Worm (Caenorhabditis elegans) whole organism, L3 larva: ENCODE measurements around the gene W02B12.12.

Source experiments
- ZK546.5 ChIP-seq: sonication (generic microtip); optimal IDR thresholded peaks from 2 replicates; lab custom pipeline; 2017; ENCODE audit warnings: missing biosample characterization, missing genetic modification characterization
- elt-1 ChIP-seq: fragments of 150-350 bp; optimal IDR thresholded peaks from 2 replicates; lab custom pipeline; 2014; ENCODE audit warnings: missing biosample characterization, missing genetic modification characterization
- elt-3 ChIP-seq, 3 experiments: fragments of 150-350 bp in 1 of 3; sonication (generic microtip) in 2 of 3; optimal IDR thresholded peaks; 2 replicates in 2 of 3; 4 replicates in 1 of 3; lab custom pipeline; 2014 to 2017; ENCODE audit warnings: missing biosample characterization in 3 of 3, missing genetic modification characterization in 3 of 3
- lin-15B ChIP-seq: fragments of 150-350 bp; optimal IDR thresholded peaks from 2 replicates; lab custom pipeline; 2014; ENCODE audit warnings: missing biosample characterization, missing genetic modification characterization
- nhr-23 ChIP-seq: fragments of 150-350 bp; optimal IDR thresholded peaks from 2 replicates; lab custom pipeline; 2014; ENCODE audit warnings: missing biosample characterization, missing genetic modification reagents, missing genetic modification characterization
- pha-4 ChIP-seq: fragments of 150-350 bp; optimal IDR thresholded peaks from 2 replicates; lab custom pipeline; 2014; ENCODE audit warnings: missing biosample characterization, missing genetic modification reagents, missing genetic modification characterization
- skn-1 ChIP-seq: fragments of 150-350 bp; optimal IDR thresholded peaks from 2 replicates; lab custom pipeline; 2014; ENCODE audit warnings: missing biosample characterization, missing genetic modification characterization
- unc-39 ChIP-seq: sonication (generic microtip); optimal IDR thresholded peaks from 4 replicates; lab custom pipeline; 2017; ENCODE audit warnings: missing biosample characterization, missing genetic modification characterization
- unc-62 ChIP-seq: fragments of 150-350 bp; sonication (generic microtip); optimal IDR thresholded peaks from 4 replicates; lab custom pipeline; 2014; ENCODE audit warnings: missing biosample characterization, missing genetic modification reagents, missing genetic modification characterization

DNA sequence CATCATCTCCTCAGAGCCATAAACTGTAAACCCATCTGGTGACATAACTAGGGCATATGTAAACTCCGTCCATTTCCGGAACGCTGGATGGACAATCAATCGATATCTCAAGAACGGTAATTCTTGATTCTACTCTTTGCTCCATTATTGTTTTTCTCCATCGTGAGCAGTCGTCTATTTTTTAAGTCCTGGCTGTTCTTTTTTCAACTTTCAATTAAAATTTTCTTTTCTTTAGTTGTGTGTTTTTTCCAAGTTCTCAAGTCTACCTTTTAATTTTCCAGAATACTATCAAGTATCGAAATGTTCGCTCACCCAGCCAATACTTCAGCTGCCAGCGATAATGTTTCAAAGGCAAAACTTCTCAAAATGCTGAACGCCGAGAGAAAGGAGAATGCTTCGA, 45.0 kb downstream of the W02B12.12 start, which contains the start of gene C05D12.5:
- TF ChIP-seq unc-62 (no peak), lin-15B (tag; lab: Kevin White, UChicago) (no peak), nhr-23 (no peak), elt-3 (tag; optimal IDR thresholded peaks at IDR 0.05; lab: Kevin White, UChicago) (no peak), skn-1 (no peak), pha-4 (tag; lab: Kevin White, UChicago) (no peak), unc-39 (tag; lab: Kevin White, UChicago) (no peak), elt-1 (tag; lab: Kevin White, UChicago) (no peak), ZK546.5 (tag; lab: Kevin White, UChicago) (no peak)
